Worm (Caenorhabditis elegans) whole organism, young adult: ENCODE results near the gene moc-2.

Experiments
- B0261.1 ChIP-seq: sonication (generic microtip); optimal IDR thresholded peaks from 2 replicates; lab custom pipeline; 2016; ENCODE audit warnings: mild to moderate bottlenecking, missing genetic modification characterization, moderate library complexity, missing compliant biosample characterization
- F49E8.2 ChIP-seq: sonication (generic microtip); optimal IDR thresholded peaks from 3 replicates; lab custom pipeline; 2017; ENCODE audit warnings: missing genetic modification characterization, mild to moderate bottlenecking, missing compliant biosample characterization, antibody characterized with exemption, moderate library complexity; ENCODE audit not compliant: insufficient read depth
- egrh-3 ChIP-seq: fragments of 200-800 bp; sonication (Bioruptor generic); IDR thresholded peaks from 2 replicates; pipeline ENCODE4 v1.3.6; 2022; ENCODE audit warnings: missing genetic modification reagents, missing genetic modification characterization, missing compliant biosample characterization
- madf-6 ChIP-seq: fragments of 200-800 bp; sonication (Bioruptor generic); IDR thresholded peaks from 2 replicates; pipeline ENCODE4 v1.3.6; 2022; ENCODE audit warnings: missing genetic modification reagents, missing genetic modification characterization, missing compliant biosample characterization
- nhr-27 ChIP-seq: fragments of 200-800 bp; sonication (Bioruptor generic); optimal IDR thresholded peaks from 2 replicates; lab custom pipeline; 2018; ENCODE audit warnings: mild to moderate bottlenecking, missing genetic modification characterization, moderate library complexity, missing compliant biosample characterization
- pha-4 ChIP-seq: fragments of 150-350 bp; sonication (generic microtip); optimal IDR thresholded peaks from 2 replicates; lab custom pipeline; 2014; ENCODE audit warnings: missing biosample characterization, missing genetic modification reagents, missing genetic modification characterization
- sea-2 ChIP-seq: fragments of 200-800 bp; sonication (Bioruptor generic); IDR thresholded peaks from 2 replicates; pipeline ENCODE4 v1.3.6; 2022; ENCODE audit warnings: missing genetic modification characterization, missing compliant biosample characterization
- snpc-1.1 ChIP-seq: sonication (generic microtip); optimal IDR thresholded peaks from 2 replicates; lab custom pipeline; 2017; ENCODE audit warnings: missing genetic modification characterization, mild to moderate bottlenecking, missing compliant biosample characterization, antibody characterized with exemption, moderate library complexity, missing genotype, missing genetic modification reagents; ENCODE audit not compliant: insufficient read depth
- ztf-26 ChIP-seq: sonication (generic microtip); optimal IDR thresholded peaks from 2 replicates; lab custom pipeline; 2017; ENCODE audit warnings: missing genetic modification characterization, missing compliant biosample characterization

ce11 chrV:6503158-6503557 is 823 bp downstream of the moc-2 start:
- no peak for TF ChIP-seq madf-6 (GFP tag; lab: Robert Waterston, UW)
- TF ChIP-seq F49E8.2 (tag; lab: Kevin White, UChicago) = no peak
- no peak for TF ChIP-seq B0261.1
- no peak for TF ChIP-seq pha-4 (tag; lab: Kevin White, UChicago)
- no peak for TF ChIP-seq nhr-27
- TF ChIP-seq snpc-1.1 (tag; lab: Kevin White, UChicago) = no peak
- no peak for TF ChIP-seq ztf-26 (tag; lab: Kevin White, UChicago)
- TF ChIP-seq egrh-3 (GFP tag; lab: Robert Waterston, UW) = no peak
- no peak for TF ChIP-seq sea-2 (GFP tag; lab: Robert Waterston, UW)
